Worm (Caenorhabditis elegans): ENCODE measurements around the gene srlf-23.

DNA sequence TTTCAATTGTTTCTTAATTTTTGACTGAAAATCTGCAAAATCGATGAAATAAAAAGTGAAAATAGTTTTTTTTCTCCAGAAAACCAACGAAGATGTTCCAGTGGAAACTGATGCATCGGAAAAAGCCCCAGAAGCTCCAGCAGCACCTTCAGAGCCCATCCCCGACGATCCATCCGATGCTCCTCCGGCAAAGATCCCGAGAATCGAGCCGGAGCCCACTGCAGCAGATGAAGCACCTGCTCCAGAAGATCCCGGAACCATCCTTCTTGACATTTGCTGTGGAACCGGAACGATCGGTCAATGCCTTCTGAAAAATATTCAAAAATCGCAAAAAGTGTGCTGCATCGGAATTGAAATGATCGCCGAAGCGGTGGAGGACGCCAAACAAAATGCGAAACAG is 15.3 kb upstream of the srlf-23 start:
- TF ChIP-seq cog-1 (tag; optimal IDR thresholded peaks at IDR 0.05), result no peak
- no peak for TF ChIP-seq T22C8.4 (GFP tag; IDR thresholded peaks at IDR 0.05)
- TF ChIP-seq klf-2 (GFP tag; conservative IDR thresholded peaks at IDR 0.05), result no peak
- no peak for TF ChIP-seq flt-1 (GFP tag; IDR thresholded peaks at IDR 0.05)
- TF ChIP-seq ref-1 (GFP tag; conservative IDR thresholded peaks at IDR 0.05), result no peak
- TF ChIP-seq tab-1 (GFP tag; IDR thresholded peaks at IDR 0.05), result no peak
- no peak for TF ChIP-seq ztf-23 (GFP tag; IDR thresholded peaks at IDR 0.05)

All from whole organism, midembryonic.